Fruit fly (Drosophila melanogaster): ENCODE measurements around the gene IntS14.

IntS14 gene

dm6 chr2L:1128932-1129887 lies 35.0 kb upstream of the IntS14 start, which contains the start of the genes Pino and TBC1D23:
TSS of gene Pino (minus strand) at chr2L:1128953.
TSS of gene TBC1D23 (plus strand) at chr2L:1129316.
- peak; percentile 67 for TF ChIP-seq CG17801 (GFP tag; optimal IDR thresholded peaks at IDR 0.05; ENCODE audit: partially characterized antibody)

- no peak for TF ChIP-seq CG17801 (GFP tag; optimal IDR thresholded peaks at IDR 0.05; ENCODE audit: partially characterized antibody)
These were observed 30.1 kb upstream of the IntS14 start, which contains the start of the genes Iris and CG4577 for dm6 chr2L:1134011-1134743. TSS of gene Iris (minus strand) at chr2L:1134098. TSS of gene CG4577 (plus strand) at chr2L:1134693.

- no peak for TF ChIP-seq CG17801 (GFP tag; optimal IDR thresholded peaks at IDR 0.05; ENCODE audit: partially characterized antibody)
These were observed 28.7 kb upstream of the IntS14 start for dm6 chr2L:1135495-1135894.

dm6 chr2L:1136993-1137392 lies 27.2 kb upstream of the IntS14 start:
- TF ChIP-seq CG17801 (GFP tag; optimal IDR thresholded peaks at IDR 0.05; ENCODE audit: partially characterized antibody): no peak

dm6 chr2L:1142730-1143281 lies 21.4 kb upstream of the IntS14 start, which contains the start of gene MFS3:
TSS of gene MFS3 (plus strand) at chr2L:1143201.
- TF ChIP-seq CG17801 (GFP tag; optimal IDR thresholded peaks at IDR 0.05; ENCODE audit: partially characterized antibody): no peak

dm6 chr2L:1143286-1143685 lies 21.0 kb upstream of the IntS14 start:
- TF ChIP-seq CG17801 (GFP tag; optimal IDR thresholded peaks at IDR 0.05; ENCODE audit: partially characterized antibody): no peak

dm6 chr2L:1144371-1145360 lies 19.6 kb upstream of the IntS14 start:
- no peak for TF ChIP-seq CG17801 (GFP tag; optimal IDR thresholded peaks at IDR 0.05; ENCODE audit: partially characterized antibody)

dm6 chr2L:1147656-1148055 lies 16.6 kb upstream of the IntS14 start:
- no peak for TF ChIP-seq CG17801 (GFP tag; optimal IDR thresholded peaks at IDR 0.05; ENCODE audit: partially characterized antibody)

dm6 chr2L:1150554-1150953 lies 13.7 kb upstream of the IntS14 start, which contains the start of the genes Tfb4 and Vps29:
TSS of gene Tfb4 (minus strand) at chr2L:1150677.
TSS of gene Vps29 (plus strand) at chr2L:1150766.
- peak; percentile 62 for TF ChIP-seq CG17801 (GFP tag; optimal IDR thresholded peaks at IDR 0.05; ENCODE audit: partially characterized antibody)

- TF ChIP-seq CG17801 (GFP tag; optimal IDR thresholded peaks at IDR 0.05; ENCODE audit: partially characterized antibody): no peak
These were observed 11.6 kb upstream of the IntS14 start for dm6 chr2L:1152693-1153092.

- TF ChIP-seq CG17801 (GFP tag; optimal IDR thresholded peaks at IDR 0.05; ENCODE audit: partially characterized antibody): no peak
These were observed 7.5 kb upstream of the IntS14 start for dm6 chr2L:1156592-1157249.

dm6 chr2L:1157357-1157678 lies 6.9 kb upstream of the IntS14 start:
- no peak for TF ChIP-seq CG17801 (GFP tag; optimal IDR thresholded peaks at IDR 0.05; ENCODE audit: partially characterized antibody)

dm6 chr2L:1157679-1158518 lies 6.3 kb upstream of the IntS14 start, which contains the start of gene capt:
TSS of gene capt (minus strand) at chr2L:1158262.
- no peak for TF ChIP-seq CG17801 (GFP tag; optimal IDR thresholded peaks at IDR 0.05; ENCODE audit: partially characterized antibody)
